Fruit fly (Drosophila melanogaster) whole organism, embryonic: Measurements from ENCODE around the gene Scgalpha.

ENCODE experiments used
- Aef1 ChIP-seq: fragments of 200-800 bp; sonication (Bioruptor generic); IDR thresholded peaks from 3 replicates; pipeline ENCODE4 v1.3.6; 2022; ENCODE audit warnings: missing biosample characterization, missing genetic modification characterization
- BtbVII ChIP-seq: fragments of 200-800 bp; sonication (Bioruptor generic); optimal IDR thresholded peaks from 3 replicates; lab custom pipeline; 2017; ENCODE audit warnings: missing biosample characterization, mild to moderate bottlenecking, missing genetic modification characterization
- CG10366 ChIP-seq: fragments of 200-800 bp; sonication (Bioruptor generic); IDR thresholded peaks from 2 replicates; pipeline ENCODE4 v1.3.6; 2022; ENCODE audit warnings: missing biosample characterization, missing genetic modification characterization
- CG12744 ChIP-seq: fragments of 200-800 bp; sonication (Bioruptor generic); optimal IDR thresholded peaks from 2 replicates; lab custom pipeline; 2016; ENCODE audit warnings: missing biosample characterization, missing genetic modification characterization
- CG13624 ChIP-seq: fragments of 200-800 bp; sonication (Bioruptor generic); optimal IDR thresholded peaks from 2 replicates; lab custom pipeline; 2016; ENCODE audit warnings: missing biosample characterization, missing genetic modification characterization
- CG14014 ChIP-seq: fragments of 200-800 bp; sonication (Bioruptor generic); IDR thresholded peaks from 2 replicates; pipeline ENCODE4 v1.3.6; 2022; ENCODE audit warnings: missing biosample characterization, missing genetic modification characterization
- CG15479 ChIP-seq: fragments of 200-800 bp; sonication (Bioruptor generic); optimal IDR thresholded peaks from 3 replicates; lab custom pipeline; 2019; ENCODE audit warnings: missing biosample characterization, mild to moderate bottlenecking, missing genetic modification characterization, moderate library complexity
- CG17328 ChIP-seq: fragments of 200-800 bp; sonication (Bioruptor generic); IDR thresholded peaks from 2 replicates; pipeline ENCODE4 v1.3.6; 2022; ENCODE audit warnings: missing biosample characterization, missing genetic modification characterization
- CG17912 ChIP-seq: fragments of 200-800 bp; sonication (Bioruptor generic); optimal IDR thresholded peaks from 2 replicates; lab custom pipeline; 2018; ENCODE audit warnings: missing biosample characterization, mild to moderate bottlenecking, missing genetic modification characterization
- CG18764 ChIP-seq: fragments of 200-800 bp; sonication (Bioruptor generic); optimal IDR thresholded peaks from 3 replicates; lab custom pipeline; 2016; ENCODE audit warnings: missing biosample characterization, missing genetic modification characterization
- CG2116 ChIP-seq: fragments of 200-800 bp; sonication (Bioruptor generic); optimal IDR thresholded peaks from 3 replicates; lab custom pipeline; 2018; ENCODE audit warnings: missing biosample characterization, mild to moderate bottlenecking, missing genetic modification characterization
- CG3995 ChIP-seq: fragments of 200-800 bp; sonication (Bioruptor generic); optimal IDR thresholded peaks from 3 replicates; lab custom pipeline; 2016; ENCODE audit warnings: missing biosample characterization, missing genetic modification characterization
- CG42726 ChIP-seq: fragments of 200-800 bp; sonication (Bioruptor generic); IDR thresholded peaks from 2 replicates; pipeline ENCODE4 v1.3.6; 2022; ENCODE audit warnings: missing biosample characterization, missing genetic modification characterization; ENCODE audit not compliant: partially characterized antibody
- CG7963 ChIP-seq: fragments of 200-800 bp; sonication (Bioruptor generic); IDR thresholded peaks from 3 replicates; pipeline ENCODE4 v1.3.6; 2022; ENCODE audit warnings: missing biosample characterization, missing genetic modification characterization; ENCODE audit not compliant: partially characterized antibody
- CG8290 ChIP-seq, 3 experiments: fragments of 200-800 bp; sonication (Bioruptor generic); optimal IDR thresholded peaks; 2 replicates each; lab custom pipeline; 2016 to 2019; ENCODE audit warnings: missing biosample characterization in 3 of 3, missing genetic modification characterization in 3 of 3, mild to moderate bottlenecking in 2 of 3, moderate library complexity in 1 of 3
- Camta ChIP-seq: fragments of 200-800 bp; sonication (Bioruptor generic); optimal IDR thresholded peaks from 2 replicates; lab custom pipeline; 2016; ENCODE audit warnings: missing biosample characterization, missing genetic modification characterization
- D ChIP-seq, 2 experiments: fragments of 200-800 bp in 1 of 2; fragments of >200 bp in 1 of 2; sonication (Bioruptor generic) in 1 of 2; optimal IDR thresholded peaks; 2 replicates in 1 of 2; 3 replicates in 1 of 2; lab custom pipeline; 2017; ENCODE audit warnings: mild to moderate bottlenecking in 1 of 2, missing biosample characterization in 1 of 2, missing genetic modification characterization in 1 of 2, missing genetic modification reagents in 1 of 2
- Dfd ChIP-seq, 2 experiments: fragments of >200 bp; optimal IDR thresholded peaks; 2 replicates each; lab custom pipeline; 2017; ENCODE audit warnings: missing biosample characterization in 2 of 2, missing genetic modification characterization in 2 of 2
- Dll ChIP-seq: fragments of 200-800 bp; sonication (Bioruptor generic); IDR thresholded peaks from 4 replicates; pipeline ENCODE4 v1.3.6; 2022; ENCODE audit warnings: missing biosample characterization, missing genetic modification characterization; ENCODE audit not compliant: partially characterized antibody
- Gug ChIP-seq: fragments of 200-800 bp; sonication (Bioruptor generic); IDR thresholded peaks from 4 replicates; pipeline ENCODE4 v1.3.6; 2022; ENCODE audit warnings: missing biosample characterization, missing genetic modification characterization
- HLHmδ ChIP-seq: fragments of 200-800 bp; sonication (Bioruptor generic); optimal IDR thresholded peaks from 2 replicates; lab custom pipeline; 2018; ENCODE audit warnings: missing biosample characterization, mild to moderate bottlenecking, missing genetic modification characterization, moderate library complexity
- Hmr ChIP-seq: fragments of 200-800 bp; sonication (Bioruptor generic); optimal IDR thresholded peaks from 3 replicates; lab custom pipeline; 2017; ENCODE audit warnings: mild to moderate bottlenecking, missing biosample characterization, missing genetic modification reagents, missing genetic modification characterization
- MBD-R2 ChIP-seq: fragments of 200-800 bp; sonication (Bioruptor generic); IDR thresholded peaks from 2 replicates; pipeline ENCODE4 v1.3.6; 2022; ENCODE audit warnings: missing biosample characterization, missing genetic modification characterization
- MTF-1 ChIP-seq: fragments of 200-800 bp; sonication (Bioruptor generic); optimal IDR thresholded peaks from 2 replicates; lab custom pipeline; 2018; ENCODE audit warnings: missing biosample characterization, mild to moderate bottlenecking, missing genetic modification characterization, borderline replicate concordance
- Nf-YA ChIP-seq: fragments of 200-800 bp; sonication (Bioruptor generic); IDR thresholded peaks from 2 replicates; pipeline ENCODE4 v1.3.6; 2022; ENCODE audit warnings: missing biosample characterization, missing genetic modification characterization
- Poxn ChIP-seq: fragments of 200-800 bp; sonication (Bioruptor generic); IDR thresholded peaks from 2 replicates; pipeline ENCODE4 v1.3.6; 2022; ENCODE audit warnings: missing biosample characterization, missing genetic modification characterization
- Ravus ChIP-seq: fragments of 200-800 bp; sonication (Bioruptor generic); IDR thresholded peaks from 2 replicates; pipeline ENCODE4 v1.3.6; 2022; ENCODE audit warnings: missing biosample characterization, missing genetic modification characterization
- Rfx ChIP-seq: fragments of 200-800 bp; sonication (Bioruptor generic); IDR thresholded peaks from 2 replicates; pipeline ENCODE4 v1.3.6; 2022; ENCODE audit warnings: missing biosample characterization, missing genetic modification characterization
- Scr ChIP-seq: fragments of 200-800 bp; sonication (Bioruptor generic); IDR thresholded peaks from 2 replicates; pipeline ENCODE4 v1.3.6; 2022; ENCODE audit warnings: missing biosample characterization, missing genetic modification characterization; ENCODE audit not compliant: partially characterized antibody
- Trl ChIP-seq, 3 experiments: fragments of >200 bp in 2 of 3; fragments of 200-800 bp in 1 of 3; sonication (Bioruptor generic) in 1 of 3; optimal IDR thresholded peaks; 2 replicates in 1 of 3; 3 replicates in 2 of 3; lab custom pipeline; 2016 to 2017; ENCODE audit warnings: missing biosample characterization in 1 of 3, missing genetic modification characterization in 1 of 3
- Xbp1 ChIP-seq: fragments of 200-800 bp; sonication (Bioruptor generic); optimal IDR thresholded peaks from 3 replicates; lab custom pipeline; 2016; ENCODE audit warnings: missing biosample characterization, mild to moderate bottlenecking, missing genetic modification characterization
- YL-1 ChIP-seq: fragments of 200-800 bp; sonication (Bioruptor generic); optimal IDR thresholded peaks from 3 replicates; lab custom pipeline; 2017; ENCODE audit warnings: missing biosample characterization, mild to moderate bottlenecking, missing genetic modification characterization
- chn ChIP-seq: fragments of 200-800 bp; sonication (Bioruptor generic); optimal IDR thresholded peaks from 2 replicates; lab custom pipeline; 2016; ENCODE audit warnings: missing biosample characterization, missing genetic modification characterization
- crc ChIP-seq: fragments of 200-800 bp; sonication (Bioruptor generic); optimal IDR thresholded peaks from 2 replicates; lab custom pipeline; 2016; ENCODE audit warnings: missing biosample characterization, missing genetic modification characterization
- danr ChIP-seq: fragments of 200-800 bp; sonication (Bioruptor generic); IDR thresholded peaks from 2 replicates; pipeline ENCODE4 v1.3.6; 2022; ENCODE audit warnings: missing biosample characterization, missing genetic modification characterization
- dmrt99B ChIP-seq: fragments of 200-800 bp; sonication (Bioruptor generic); optimal IDR thresholded peaks from 2 replicates; lab custom pipeline; 2018; ENCODE audit warnings: missing biosample characterization, mild to moderate bottlenecking, missing genetic modification characterization, moderate library complexity
- ems ChIP-seq: fragments of 200-800 bp; sonication (Bioruptor generic); optimal IDR thresholded peaks from 3 replicates; lab custom pipeline; 2016; ENCODE audit warnings: missing biosample characterization, missing genetic modification characterization
- gem ChIP-seq: fragments of 200-800 bp; sonication (Bioruptor generic); optimal IDR thresholded peaks from 2 replicates; lab custom pipeline; 2019; ENCODE audit warnings: missing biosample characterization, mild to moderate bottlenecking, missing genetic modification characterization, moderate library complexity
- gfzf ChIP-seq: fragments of 200-800 bp; sonication (Bioruptor generic); optimal IDR thresholded peaks from 2 replicates; lab custom pipeline; 2016; ENCODE audit warnings: missing biosample characterization, mild to moderate bottlenecking, missing genetic modification characterization, moderate library complexity
- hkb ChIP-seq, 2 experiments: fragments of 200-800 bp in 1 of 2; fragments of >200 bp in 1 of 2; sonication (Bioruptor generic) in 1 of 2; IDR thresholded peaks in 1 of 2; optimal IDR thresholded peaks in 1 of 2; 2 replicates each; pipeline versions ENCODE4 v1.3.6 to Lab custom; 2017 to 2022; ENCODE audit warnings: missing biosample characterization in 1 of 2, missing genetic modification characterization in 1 of 2
- ind ChIP-seq: fragments of 200-800 bp; sonication (Bioruptor generic); optimal IDR thresholded peaks from 3 replicates; lab custom pipeline; 2016; ENCODE audit warnings: missing biosample characterization, missing genetic modification characterization
- inv ChIP-seq: fragments of 200-800 bp; sonication (Bioruptor generic); IDR thresholded peaks from 2 replicates; pipeline ENCODE4 v1.3.6; 2022; ENCODE audit warnings: missing biosample characterization, missing genetic modification characterization; ENCODE audit not compliant: partially characterized antibody
- mam ChIP-seq: fragments of 200-800 bp; sonication (Bioruptor generic); optimal IDR thresholded peaks from 3 replicates; lab custom pipeline; 2016; ENCODE audit warnings: missing biosample characterization, missing genetic modification characterization
- trh ChIP-seq: fragments of 200-800 bp; sonication (Bioruptor generic); optimal IDR thresholded peaks from 2 replicates; lab custom pipeline; 2016; ENCODE audit warnings: missing biosample characterization, missing genetic modification characterization
- unpg ChIP-seq: fragments of 200-800 bp; sonication (Bioruptor generic); optimal IDR thresholded peaks from 3 replicates; lab custom pipeline; 2018; ENCODE audit warnings: missing biosample characterization, mild to moderate bottlenecking, missing genetic modification characterization, moderate library complexity
- vvl ChIP-seq: fragments of 200-800 bp; sonication (Bioruptor generic); IDR thresholded peaks from 2 replicates; pipeline ENCODE4 v1.3.6; 2022; ENCODE audit warnings: missing biosample characterization, missing genetic modification characterization
- wdn ChIP-seq: fragments of 200-800 bp; sonication (Bioruptor generic); IDR thresholded peaks from 2 replicates; pipeline ENCODE4 v1.3.6; 2022; ENCODE audit warnings: missing biosample characterization, missing genetic modification characterization

The Scgalpha gene

dm6 chr2L:8277561-8278201 lies 25.5 kb upstream of the Scgalpha start (continued):
- TF ChIP-seq CG18764 (GFP tag; lab: Kevin White, UChicago) (peak; percentile 96), vvl (GFP tag; lab: Robert Waterston, UW) (peak; percentile 100), mam (peak; percentile 87), chn (GFP tag; lab: Kevin White, UChicago) (peak; percentile 96), Dfd (GFP tag; optimal IDR thresholded peaks at IDR 0.05; lab: Kevin White, UChicago) (no peak), crc (GFP tag; lab: Kevin White, UChicago) (peak; percentile 83), CG17328 (GFP tag; lab: Robert Waterston, UW) (peak; percentile 100), dmrt99B (tag; lab: Kevin White, UChicago) (peak; percentile 99), CG2116 (peak; percentile 89), unpg (GFP tag; lab: Kevin White, UChicago) (peak; percentile 99), danr (GFP tag; lab: Robert Waterston, UW) (peak; percentile 98), hkb (optimal IDR thresholded peaks at IDR 0.05; lab: Kevin White, UChicago) (peak; percentile 63), hkb (GFP tag; IDR thresholded peaks at IDR 0.05; lab: Robert Waterston, UW) (peak; percentile 99), CG15479 (GFP tag; lab: Kevin White, UChicago) (peak; percentile 79), trh (GFP tag; lab: Kevin White, UChicago) (peak; percentile 98), CG42726 (0 out of 2 replicates have a peak, but pooled peaks have one; percentile 16), Scr (no peak), HLHmδ (peak; percentile 91), gfzf (no peak), gem (tag; lab: Kevin White, UChicago) (peak; percentile 99), Dll (GFP tag; lab: Robert Waterston, UW) (0 out of 4 replicates have a peak, but pooled peaks have one; percentile 15), CG12744 (GFP tag; lab: Kevin White, UChicago) (peak; percentile 93), CG7963 (no peak), inv (GFP tag; lab: Robert Waterston, UW) (no peak), YL-1 (GFP tag; lab: Kevin White, UChicago) (peak; percentile 80), ind (GFP tag; lab: Kevin White, UChicago) (peak; percentile 94), Nf-YA (GFP tag; lab: Robert Waterston, UW) (peak; percentile 96), Gug (GFP tag; lab: Robert Waterston, UW) (peak; percentile 90), Xbp1 (GFP tag; lab: Kevin White, UChicago) (peak; percentile 98), BtbVII (peak; percentile 97), ems (peak; percentile 96), Poxn (GFP tag; lab: Robert Waterston, UW) (0 out of 2 replicates have a peak, but pooled peaks have one; percentile 29), D (optimal IDR thresholded peaks at IDR 0.05; lab: Kevin White, UChicago) (no peak), D (GFP tag; optimal IDR thresholded peaks at IDR 0.05; lab: Kevin White, UChicago) (peak; percentile 98), CG14014 (GFP tag; lab: Robert Waterston, UW) (peak; percentile 98), MTF-1 (peak; percentile 95), CG8290 (GFP tag; optimal IDR thresholded peaks at IDR 0.05; lab: Kevin White, UChicago) (peak; percentile 99), CG8290 (tag; optimal IDR thresholded peaks at IDR 0.05; lab: Kevin White, UChicago) (peak; percentile 40 to 92), Ravus (GFP tag; lab: Robert Waterston, UW) (peak; percentile 92), Rfx (GFP tag; lab: Robert Waterston, UW) (peak; percentile 97), CG13624 (peak; percentile 87), Hmr (GFP tag; lab: Kevin White, UChicago) (peak; percentile 96), CG3995 (peak; percentile 66), MBD-R2 (peak; percentile 90), Aef1 (peak; percentile 95), Camta (GFP tag; lab: Kevin White, UChicago) (peak; percentile 95), CG17912 (GFP tag; lab: Kevin White, UChicago) (peak; percentile 84), wdn (GFP tag; lab: Robert Waterston, UW) (peak; percentile 95), Trl (optimal IDR thresholded peaks at IDR 0.05; lab: Kevin White, UChicago) (peak; percentile 88), Trl (GFP tag; optimal IDR thresholded peaks at IDR 0.05; lab: Kevin White, UChicago) (peak; percentile 58), CG10366 (peak; percentile 98)
